Fruit fly (Drosophila melanogaster): Measurements from ENCODE around the gene mRpS21.

Gene mRpS21

dm6 chr3R:13381744-13382435, at the start of gene mRpS21, which contains the start of gene Droj2 (continued):
- TF ChIP-seq ash1 (GFP tag; optimal IDR thresholded peaks at IDR 0.05) = no peak
- no peak for TF ChIP-seq bigmax (GFP tag; optimal IDR thresholded peaks at IDR 0.05)
- peak; percentile 37 for TF ChIP-seq CG13296 (GFP tag; optimal IDR thresholded peaks at IDR 0.05)
- no peak for TF ChIP-seq Drgx (GFP tag; IDR thresholded peaks at IDR 0.05)
- no peak for TF ChIP-seq CG8089 (GFP tag; optimal IDR thresholded peaks at IDR 0.05)
- peak in 1 of 2 experiments; percentile 28 for TF ChIP-seq tll (GFP tag; optimal IDR thresholded peaks at IDR 0.05)
- no peak for TF ChIP-seq CG11085 (GFP tag; IDR thresholded peaks at IDR 0.05)
- peak; percentile 11; the same call in 1 of the 2 replicates for TF ChIP-seq CG10366 (GFP tag; IDR thresholded peaks at IDR 0.05)
- no peak for TF ChIP-seq Optix (GFP tag; IDR thresholded peaks at IDR 0.05)
- TF ChIP-seq CG3726 (GFP tag; IDR thresholded peaks at IDR 0.05) = no peak
- peak; percentile 38 to 78 for TF ChIP-seq Pdp1 (GFP tag; optimal IDR thresholded peaks at IDR 0.05)
- TF ChIP-seq CG16813 (GFP tag; IDR thresholded peaks at IDR 0.05; ENCODE audit: partially characterized antibody) = no peak
- no peak for TF ChIP-seq CG15073 (GFP tag; optimal IDR thresholded peaks at IDR 0.05)
- no peak for TF ChIP-seq Rx (GFP tag; IDR thresholded peaks at IDR 0.05)
- TF ChIP-seq Ets97D (GFP tag; optimal IDR thresholded peaks at IDR 0.05) = peak; percentile 82
- TF ChIP-seq pros (GFP tag; optimal IDR thresholded peaks at IDR 0.05) = no peak
- TF ChIP-seq CHES-1-like (GFP tag; optimal IDR thresholded peaks at IDR 0.05) = peak; percentile 6
- peak; percentile 15 for TF ChIP-seq CG18619 (GFP tag; optimal IDR thresholded peaks at IDR 0.05)
- TF ChIP-seq CG15696 (tag; optimal IDR thresholded peaks at IDR 0.05) = peak; percentile 57
- TF ChIP-seq CG12155 (GFP tag; optimal IDR thresholded peaks at IDR 0.05) = peak; percentile 33
- TF ChIP-seq bab2 (GFP tag; optimal IDR thresholded peaks at IDR 0.05) = no peak
- peak; percentile 9 for TF ChIP-seq CG1602 (GFP tag; optimal IDR thresholded peaks at IDR 0.05)
- TF ChIP-seq nerfin-2 (GFP tag; IDR thresholded peaks at IDR 0.05; ENCODE audit: partially characterized antibody) = no peak
- TF ChIP-seq CG8944 (GFP tag; optimal IDR thresholded peaks at IDR 0.05) = peak; percentile 36
- TF ChIP-seq CG10209 (GFP tag; optimal IDR thresholded peaks at IDR 0.05) = peak; percentile 22
- no peak for TF ChIP-seq sna (GFP tag; IDR thresholded peaks at IDR 0.05; ENCODE audit: partially characterized antibody)
- TF ChIP-seq Oli (tag; optimal IDR thresholded peaks at IDR 0.05) = no peak
- no peak for TF ChIP-seq ase (GFP tag; IDR thresholded peaks at IDR 0.05)
- TF ChIP-seq tx (GFP tag; optimal IDR thresholded peaks at IDR 0.05) = peak; percentile 4
- no peak for TF ChIP-seq sd (tag; optimal IDR thresholded peaks at IDR 0.05)
- TF ChIP-seq odd (GFP tag; optimal IDR thresholded peaks at IDR 0.05) = peak; percentile 37
- no peak for TF ChIP-seq HLH4C (GFP tag; IDR thresholded peaks at IDR 0.05; ENCODE audit: partially characterized antibody)
- TF ChIP-seq Dfd (GFP tag; optimal IDR thresholded peaks at IDR 0.05) = no peak
- TF ChIP-seq da (GFP tag; optimal IDR thresholded peaks at IDR 0.05) = no peak
- no peak; the same call in 2 of the 3 replicates for TF ChIP-seq vnd (GFP tag; IDR thresholded peaks at IDR 0.05; ENCODE audit: partially characterized antibody)
- peak; percentile 39 for TF ChIP-seq scrt (GFP tag; optimal IDR thresholded peaks at IDR 0.05)
- TF ChIP-seq pum (GFP tag; optimal IDR thresholded peaks at IDR 0.05) = peak; percentile 17
- peak; percentile 90 for TF ChIP-seq gfzf (GFP tag; optimal IDR thresholded peaks at IDR 0.05)
- peak; percentile 14; the same call in 1 of the 2 replicates for TF ChIP-seq CG17328 (GFP tag; IDR thresholded peaks at IDR 0.05)
- no peak for TF ChIP-seq CG6254 (GFP tag; optimal IDR thresholded peaks at IDR 0.05)
- peak; percentile 3 for TF ChIP-seq YL-1 (GFP tag; optimal IDR thresholded peaks at IDR 0.05)
- TF ChIP-seq CG18011 (GFP tag; optimal IDR thresholded peaks at IDR 0.05) = no peak
- no peak for TF ChIP-seq CG4707 (GFP tag; optimal IDR thresholded peaks at IDR 0.05)
- peak; percentile 26 for TF ChIP-seq ewg (GFP tag; optimal IDR thresholded peaks at IDR 0.05)
- TF ChIP-seq CG7556 (GFP tag; optimal IDR thresholded peaks at IDR 0.05) = peak; percentile 22
- TF ChIP-seq CG3838 (GFP tag; optimal IDR thresholded peaks at IDR 0.05) = peak; percentile 8
- no peak for TF ChIP-seq emc (GFP tag; optimal IDR thresholded peaks at IDR 0.05)
- peak; percentile 42 to 51 for TF ChIP-seq Hr51 (GFP tag; optimal IDR thresholded peaks at IDR 0.05)
